Worm (Caenorhabditis elegans): Measurements from ENCODE around the gene ZK180.6.

ZK180.6 gene

DNA sequence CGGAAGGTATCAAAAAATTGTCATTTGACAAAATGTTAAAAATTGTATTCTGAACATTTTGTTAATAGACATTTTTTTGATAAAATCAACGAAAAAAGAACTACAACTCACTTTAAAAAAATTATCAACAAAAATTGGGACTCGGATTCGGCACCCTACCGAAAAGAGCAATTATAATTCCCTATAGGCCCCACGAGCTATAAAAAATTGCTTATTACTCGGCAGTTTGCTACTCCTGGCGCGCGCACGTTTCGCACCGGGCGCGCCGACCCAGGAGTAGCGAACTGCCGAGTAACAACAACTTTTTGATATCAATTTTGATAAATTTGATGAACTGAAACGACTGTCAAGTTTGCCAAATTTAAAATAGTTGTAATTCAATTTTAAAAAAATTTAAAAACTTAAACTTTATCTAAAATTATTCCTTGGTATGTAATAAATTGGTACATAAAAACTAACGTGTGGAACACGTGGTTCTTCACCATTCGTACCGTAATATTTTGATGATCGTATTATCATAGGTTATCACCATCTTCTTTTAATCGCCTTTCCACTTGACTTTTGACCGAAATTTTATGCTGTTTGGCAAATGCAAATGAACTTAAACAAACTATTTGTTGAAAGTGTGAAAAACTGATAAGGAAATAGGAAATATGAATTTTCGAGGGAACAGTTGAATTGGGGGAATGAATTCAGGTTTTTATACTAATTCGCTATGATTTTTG lies 49.3 kb downstream of the ZK180.6 start (continued):
- TF ChIP-seq cebp-1 (GFP tag; IDR thresholded peaks at IDR 0.05), result no peak
- TF ChIP-seq cebp-1 (tag; optimal IDR thresholded peaks at IDR 0.05), result peak; percentile 6
- no peak for TF ChIP-seq ccch-3 (GFP tag; optimal IDR thresholded peaks at IDR 0.05)
- TF ChIP-seq madf-6 (GFP tag; IDR thresholded peaks at IDR 0.05), result no peak
- TF ChIP-seq C17E4.6 (GFP tag; IDR thresholded peaks at IDR 0.05), result no peak
- no peak for TF ChIP-seq hmg-20 (GFP tag; IDR thresholded peaks at IDR 0.05)
- TF ChIP-seq nfyb-1 (GFP tag; IDR thresholded peaks at IDR 0.05), result no peak
- no peak for TF ChIP-seq K12H6.12 (tag; optimal IDR thresholded peaks at IDR 0.05)
- no peak for TF ChIP-seq hmg-1.2 (GFP tag; IDR thresholded peaks at IDR 0.05)
- TF ChIP-seq attf-3 (GFP tag; conservative IDR thresholded peaks at IDR 0.05), result no peak
- TF ChIP-seq bed-2 (GFP tag; IDR thresholded peaks at IDR 0.05), result no peak
- TF ChIP-seq madf-8 (GFP tag; conservative IDR thresholded peaks at IDR 0.05), result no peak
- TF ChIP-seq ceh-58 (GFP tag; IDR thresholded peaks at IDR 0.05), result no peak
- TF ChIP-seq nhr-90 (tag; optimal IDR thresholded peaks at IDR 0.05), result no peak
- TF ChIP-seq hrde-1 (tag; optimal IDR thresholded peaks at IDR 0.05; ENCODE audit: borderline replicate concordance), result no peak
- TF ChIP-seq nfya-2 (GFP tag; IDR thresholded peaks at IDR 0.05), result no peak
- TF ChIP-seq ceh-100 (GFP tag; IDR thresholded peaks at IDR 0.05), result no peak
- TF ChIP-seq Y53G8AR.9 (GFP tag; conservative IDR thresholded peaks at IDR 0.05), result no peak
- no peak for TF ChIP-seq attf-6 (GFP tag; IDR thresholded peaks at IDR 0.05)
- TF ChIP-seq let-607 (tag; optimal IDR thresholded peaks at IDR 0.05), result peak in 1 of 2 experiments; percentile 17
- no peak for TF ChIP-seq aptf-2 (GFP tag; conservative IDR thresholded peaks at IDR 0.05)
- no peak for TF ChIP-seq F49E8.2 (tag; optimal IDR thresholded peaks at IDR 0.05; ENCODE audit: insufficient read depth)
- 0 out of 2 replicates have a peak, but pooled peaks have one; percentile 33 for TF ChIP-seq K11D2.4 (GFP tag; IDR thresholded peaks at IDR 0.05)
- TF ChIP-seq let-526 (GFP tag; IDR thresholded peaks at IDR 0.05), result no peak
- TF ChIP-seq mel-28 (tag; optimal IDR thresholded peaks at IDR 0.05; ENCODE audit: borderline replicate concordance), result no peak
- TF ChIP-seq ekl-4 (GFP tag; IDR thresholded peaks at IDR 0.05), result peak; percentile 13; the same call in 1 of the 2 replicates
- no peak for TF ChIP-seq egl-18 (GFP tag; IDR thresholded peaks at IDR 0.05)
- TF ChIP-seq ztf-18 (tag; optimal IDR thresholded peaks at IDR 0.05), result no peak
- TF ChIP-seq nhr-80 (tag; optimal IDR thresholded peaks at IDR 0.05), result peak; percentile 41
- TF ChIP-seq F10E7.11 (tag; optimal IDR thresholded peaks at IDR 0.05), result no peak
- TF ChIP-seq lir-1 (GFP tag; conservative IDR thresholded peaks at IDR 0.05), result no peak
- no peak for TF ChIP-seq Y79H2A.3 (GFP tag; conservative IDR thresholded peaks at IDR 0.05)
- TF ChIP-seq rcor-1 (GFP tag; IDR thresholded peaks at IDR 0.05), result no peak
- no peak for TF ChIP-seq F57C9.4 (tag; optimal IDR thresholded peaks at IDR 0.05)
- TF ChIP-seq athp-1 (tag; optimal IDR thresholded peaks at IDR 0.05), result no peak
- TF ChIP-seq attf-5 (GFP tag; optimal IDR thresholded peaks at IDR 0.05), result no peak
- no peak for TF ChIP-seq ets-4 (GFP tag; optimal IDR thresholded peaks at IDR 0.05)

DNA sequence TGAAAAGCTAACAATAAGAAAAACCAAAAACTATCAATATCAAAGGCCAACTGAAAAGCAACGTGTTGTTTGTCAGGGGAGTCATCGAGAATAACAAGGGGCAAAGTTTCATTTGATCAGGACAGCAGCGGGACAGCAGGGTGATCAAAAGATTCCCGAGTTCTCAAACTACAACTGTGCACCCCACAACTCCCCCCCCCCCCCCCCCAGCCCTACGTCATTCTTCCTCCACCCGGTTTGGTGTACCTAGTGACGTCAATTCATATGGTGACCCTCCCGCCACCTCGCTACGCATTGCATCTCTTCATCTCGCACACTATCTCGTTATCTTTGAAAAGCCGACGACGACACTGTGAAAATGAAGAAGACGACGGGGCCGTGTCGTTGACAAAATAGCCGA lies 51.1 kb downstream of the ZK180.6 start:
- TF ChIP-seq dpl-1 (GFP tag; optimal IDR thresholded peaks at IDR 0.05) (no peak), zfh-2 (GFP tag; conservative IDR thresholded peaks at IDR 0.05) (peak; percentile 79), ceh-79 (tag; optimal IDR thresholded peaks at IDR 0.05) (no peak), hmg-20 (GFP tag; IDR thresholded peaks at IDR 0.05) (no peak), mxl-1 (tag; optimal IDR thresholded peaks at IDR 0.05) (no peak), chd-7 (tag; optimal IDR thresholded peaks at IDR 0.05) (peak; percentile 30), ceh-40 (GFP tag; IDR thresholded peaks at IDR 0.05) (no peak), snpc-3.4 (tag; optimal IDR thresholded peaks at IDR 0.05) (no peak), let-607 (tag; optimal IDR thresholded peaks at IDR 0.05) (no peak), F55B11.4 (tag; optimal IDR thresholded peaks at IDR 0.05; ENCODE audit: borderline replicate concordance, insufficient read depth) (no peak), attf-6 (GFP tag; IDR thresholded peaks at IDR 0.05) (no peak), mel-28 (tag; optimal IDR thresholded peaks at IDR 0.05; ENCODE audit: borderline replicate concordance) (no peak), rpc-1 (optimal IDR thresholded peaks at IDR 0.05) (no peak), rpc-1 (tag; optimal IDR thresholded peaks at IDR 0.05) (no peak), lin-40 (tag; optimal IDR thresholded peaks at IDR 0.05) (no peak), attf-5 (GFP tag; optimal IDR thresholded peaks at IDR 0.05) (no peak), repo-1 (tag; optimal IDR thresholded peaks at IDR 0.05) (no peak)

All from whole organism, young adult.